Worm (Caenorhabditis elegans) whole organism, L4/young adult: ENCODE measurements around the gene ergo-1.

Source experiments
- W03F9.2 ChIP-seq: fragments of 150-350 bp; optimal IDR thresholded peaks from 2 replicates; lab custom pipeline; 2014; ENCODE audit warnings: missing biosample characterization, missing genetic modification characterization
- dao-5 ChIP-seq: sonication (generic microtip); optimal IDR thresholded peaks from 2 replicates; lab custom pipeline; 2016; ENCODE audit warnings: missing genotype, missing genetic modification characterization, moderate library complexity, missing compliant biosample characterization
- him-1 ChIP-seq: sonication (generic microtip); optimal IDR thresholded peaks from 2 replicates; lab custom pipeline; 2016; ENCODE audit warnings: missing genotype, missing genetic modification reagents, missing genetic modification characterization, missing compliant biosample characterization

DNA sequence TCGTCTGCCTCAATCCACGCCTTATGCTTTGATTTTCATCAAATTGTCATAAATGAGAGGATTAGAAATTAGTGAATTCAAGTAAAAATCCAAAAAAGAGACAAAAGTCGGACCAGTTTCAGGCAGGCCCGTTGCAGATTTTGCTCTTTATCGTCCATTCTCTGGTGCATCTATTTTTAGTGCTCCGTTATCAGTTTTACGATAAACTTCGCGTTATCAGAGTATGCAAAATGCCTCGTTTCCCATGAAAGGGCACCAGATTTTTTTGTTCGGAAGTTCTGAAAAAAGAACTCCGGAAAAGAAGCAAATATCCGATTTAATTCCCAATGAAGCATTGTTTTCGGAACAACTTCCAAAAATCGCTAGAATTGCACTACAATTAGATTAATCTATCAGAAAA is 2.7 kb upstream of the ergo-1 start:
- TF ChIP-seq him-1 (tag; lab: Kevin White, UChicago) (no peak), W03F9.2 (tag; lab: Kevin White, UChicago) (no peak), dao-5 (no peak)
